Fruit fly (Drosophila melanogaster) whole organism, pupa: ENCODE results near the gene CG7632.

ENCODE experiments used
- CG10348 ChIP-seq: fragments of 200-800 bp; sonication (Bioruptor generic); IDR thresholded peaks from 2 replicates; pipeline ENCODE4 v1.3.6; 2022; ENCODE audit warnings: missing biosample characterization, missing genetic modification characterization
- CG12605 ChIP-seq: fragments of 200-800 bp; sonication (Bioruptor generic); IDR thresholded peaks from 2 replicates; pipeline ENCODE4 v1.3.6; 2022; ENCODE audit warnings: missing biosample characterization, missing genetic modification characterization
- CG13204 ChIP-seq: fragments of 200-800 bp; sonication (Bioruptor generic); optimal IDR thresholded peaks from 2 replicates; lab custom pipeline; 2018; ENCODE audit warnings: missing biosample characterization, mild to moderate bottlenecking, missing genetic modification characterization, moderate library complexity
- CG14655 ChIP-seq: fragments of 200-800 bp; sonication (Bioruptor generic); optimal IDR thresholded peaks from 3 replicates; lab custom pipeline; 2017; ENCODE audit warnings: mild to moderate bottlenecking, missing biosample characterization, missing genetic modification reagents, missing genetic modification characterization
- CG15710 ChIP-seq: fragments of 200-800 bp; sonication (Bioruptor generic); optimal IDR thresholded peaks from 2 replicates; lab custom pipeline; 2018; ENCODE audit warnings: missing biosample characterization, mild to moderate bottlenecking, missing genetic modification characterization, moderate library complexity
- CG17806 ChIP-seq: fragments of 200-800 bp; sonication (Bioruptor generic); optimal IDR thresholded peaks from 2 replicates; lab custom pipeline; 2018; ENCODE audit warnings: missing biosample characterization, mild to moderate bottlenecking, missing genetic modification characterization, moderate library complexity
- CG32121 ChIP-seq: fragments of 200-800 bp; sonication (Bioruptor generic); IDR thresholded peaks from 2 replicates; pipeline ENCODE4 v1.3.6; 2022; ENCODE audit warnings: missing biosample characterization, missing genetic modification characterization
- CG34367 ChIP-seq: fragments of 200-800 bp; sonication (Bioruptor generic); optimal IDR thresholded peaks from 2 replicates; lab custom pipeline; 2018; ENCODE audit warnings: missing biosample characterization, mild to moderate bottlenecking, missing genetic modification characterization
- CG4496 ChIP-seq: fragments of 200-800 bp; sonication (Bioruptor generic); IDR thresholded peaks from 3 replicates; pipeline ENCODE4 v1.3.6; 2022; ENCODE audit warnings: missing biosample characterization, missing genetic modification characterization
- CG8159 ChIP-seq: fragments of 200-800 bp; sonication (Bioruptor generic); optimal IDR thresholded peaks from 3 replicates; lab custom pipeline; 2018; ENCODE audit warnings: missing biosample characterization, mild to moderate bottlenecking, missing genetic modification characterization, moderate library complexity
- CG8301 ChIP-seq: fragments of 200-800 bp; sonication (Bioruptor generic); optimal IDR thresholded peaks from 2 replicates; lab custom pipeline; 2018; ENCODE audit warnings: missing biosample characterization, mild to moderate bottlenecking, missing genetic modification characterization
- CG9948 ChIP-seq: fragments of 200-800 bp; sonication (Bioruptor generic); optimal IDR thresholded peaks from 2 replicates; lab custom pipeline; 2018; ENCODE audit warnings: missing biosample characterization, mild to moderate bottlenecking, missing genetic modification characterization, moderate library complexity
- D1 ChIP-seq: fragments of 200-800 bp; sonication (Bioruptor generic); optimal IDR thresholded peaks from 2 replicates; lab custom pipeline; 2018; ENCODE audit warnings: missing biosample characterization, mild to moderate bottlenecking, missing genetic modification characterization, moderate library complexity
- EcR ChIP-seq: fragments of 200-800 bp; sonication (Bioruptor generic); optimal IDR thresholded peaks from 3 replicates; lab custom pipeline; 2019; ENCODE audit warnings: missing biosample characterization, missing genetic modification characterization, mild to moderate bottlenecking, moderate library complexity, missing genetic modification reagents
- Ets98B ChIP-seq: fragments of 200-800 bp; sonication (Bioruptor generic); IDR thresholded peaks from 2 replicates; pipeline ENCODE4 v1.3.6; 2022; ENCODE audit warnings: missing biosample characterization, missing genetic modification characterization
- Pif1A ChIP-seq: fragments of 200-800 bp; sonication (Bioruptor generic); optimal IDR thresholded peaks from 3 replicates; lab custom pipeline; 2016; ENCODE audit warnings: missing biosample characterization, missing genetic modification characterization
- Pif1B ChIP-seq: fragments of 200-800 bp; sonication (Bioruptor generic); optimal IDR thresholded peaks from 3 replicates; lab custom pipeline; 2016; ENCODE audit warnings: missing biosample characterization, missing genetic modification characterization
- Snoo ChIP-seq: fragments of 200-800 bp; sonication (Bioruptor generic); optimal IDR thresholded peaks from 3 replicates; lab custom pipeline; 2017; ENCODE audit warnings: missing biosample characterization, mild to moderate bottlenecking, missing genetic modification characterization, inconsistent platforms
- fd96Ca ChIP-seq: fragments of 200-800 bp; sonication (Bioruptor generic); IDR thresholded peaks from 3 replicates; pipeline ENCODE4 v1.3.6; 2022; ENCODE audit warnings: missing biosample characterization, missing genetic modification characterization
- gl ChIP-seq: fragments of 200-800 bp; sonication (Bioruptor generic); optimal IDR thresholded peaks from 2 replicates; lab custom pipeline; 2018; ENCODE audit warnings: missing biosample characterization, mild to moderate bottlenecking, missing genetic modification characterization
- rn ChIP-seq: fragments of 200-800 bp; sonication (Bioruptor generic); IDR thresholded peaks from 2 replicates; pipeline ENCODE4 v1.3.6; 2022; ENCODE audit warnings: missing biosample characterization, missing genetic modification characterization

Gene CG7632

dm6 chr3L:21319957-21320356, 15.5 kb downstream of the CG7632 start:
- TF ChIP-seq CG34367 (tag; lab: Kevin White, UChicago): no peak
- no peak for TF ChIP-seq gl
- TF ChIP-seq CG32121 (GFP tag; lab: Robert Waterston, UW): no peak
- TF ChIP-seq CG12605 (GFP tag; lab: Robert Waterston, UW): no peak
- no peak for TF ChIP-seq CG14655 (GFP tag; lab: Kevin White, UChicago)
- TF ChIP-seq CG8301 (tag; lab: Kevin White, UChicago): no peak
- no peak for TF ChIP-seq Pif1B (GFP tag; lab: Kevin White, UChicago)
- no peak for TF ChIP-seq CG15710 (tag; lab: Kevin White, UChicago)
- no peak for TF ChIP-seq Ets98B (GFP tag; lab: Robert Waterston, UW)
- TF ChIP-seq CG4496 (GFP tag; lab: Robert Waterston, UW): no peak
- no peak for TF ChIP-seq CG9948 (tag; lab: Kevin White, UChicago)
- no peak for TF ChIP-seq CG10348 (GFP tag; lab: Robert Waterston, UW)
- no peak for TF ChIP-seq EcR (GFP tag; lab: Kevin White, UChicago)
- TF ChIP-seq Snoo (tag; lab: Kevin White, UChicago): no peak
- TF ChIP-seq CG17806 (tag; lab: Kevin White, UChicago): no peak
- TF ChIP-seq fd96Ca (GFP tag; lab: Robert Waterston, UW): no peak
- no peak for TF ChIP-seq CG8159 (tag; lab: Kevin White, UChicago)
- TF ChIP-seq Pif1A (GFP tag; lab: Kevin White, UChicago): no peak
- no peak for TF ChIP-seq CG13204 (GFP tag; lab: Kevin White, UChicago)
- TF ChIP-seq D1: no peak

dm6 chr3L:21321807-21322503, 17.5 kb downstream of the CG7632 start:
- TF ChIP-seq CG32121 (GFP tag; lab: Robert Waterston, UW): no peak
- TF ChIP-seq Pif1B (GFP tag; lab: Kevin White, UChicago): peak; percentile 5
- TF ChIP-seq fd96Ca (GFP tag; lab: Robert Waterston, UW): no peak
- peak; percentile 62 for TF ChIP-seq Pif1A (GFP tag; lab: Kevin White, UChicago)
- peak; percentile 36 for TF ChIP-seq CG34367 (tag; lab: Kevin White, UChicago)
- peak; percentile 70 for TF ChIP-seq CG8159 (tag; lab: Kevin White, UChicago)

- TF ChIP-seq Ets98B (GFP tag; lab: Robert Waterston, UW) (no peak), gl (no peak), CG4496 (GFP tag; lab: Robert Waterston, UW) (no peak), CG32121 (GFP tag; lab: Robert Waterston, UW) (no peak)
Measured at dm6 chr3L:21324724-21325123, 20.2 kb downstream of the CG7632 start.

dm6 chr3L:21334999-21335631, 30.6 kb downstream of the CG7632 start, which contains the start of gene Tsr1:
Gene Tsr1, plus strand, starts transcription at chr3L:21335215.
- TF ChIP-seq CG4496 (GFP tag; lab: Robert Waterston, UW): no peak
- no peak for TF ChIP-seq CG34367 (tag; lab: Kevin White, UChicago)
- TF ChIP-seq CG8159 (tag; lab: Kevin White, UChicago): no peak
- no peak for TF ChIP-seq rn (GFP tag; lab: Robert Waterston, UW)
- no peak for TF ChIP-seq CG17806 (tag; lab: Kevin White, UChicago)
- TF ChIP-seq CG14655 (GFP tag; lab: Kevin White, UChicago): no peak
- no peak for TF ChIP-seq gl
- no peak for TF ChIP-seq Snoo (tag; lab: Kevin White, UChicago)
- no peak for TF ChIP-seq CG32121 (GFP tag; lab: Robert Waterston, UW)
- TF ChIP-seq Pif1A (GFP tag; lab: Kevin White, UChicago): no peak
- no peak for TF ChIP-seq Ets98B (GFP tag; lab: Robert Waterston, UW)
- no peak for TF ChIP-seq CG8301 (tag; lab: Kevin White, UChicago)
- TF ChIP-seq CG12605 (GFP tag; lab: Robert Waterston, UW): no peak
- no peak for TF ChIP-seq CG10348 (GFP tag; lab: Robert Waterston, UW)
- no peak for TF ChIP-seq Pif1B (GFP tag; lab: Kevin White, UChicago)

dm6 chr3L:21342592-21342991, 38.1 kb downstream of the CG7632 start:
- TF ChIP-seq CG8301 (tag; lab: Kevin White, UChicago): no peak
- peak; percentile 77 for TF ChIP-seq EcR (GFP tag; lab: Kevin White, UChicago)

- TF ChIP-seq fd96Ca (GFP tag; lab: Robert Waterston, UW): peak; percentile 66; the same call in 1 of the 3 replicates
- TF ChIP-seq CG12605 (GFP tag; lab: Robert Waterston, UW): peak; percentile 47; the same call in 1 of the 2 replicates
- peak; percentile 56; the same call in 2 of the 3 replicates for TF ChIP-seq CG4496 (GFP tag; lab: Robert Waterston, UW)
- peak; percentile 70 for TF ChIP-seq CG32121 (GFP tag; lab: Robert Waterston, UW)
- TF ChIP-seq CG8301 (tag; lab: Kevin White, UChicago): no peak
- no peak for TF ChIP-seq rn (GFP tag; lab: Robert Waterston, UW)
- no peak for TF ChIP-seq CG10348 (GFP tag; lab: Robert Waterston, UW)
- TF ChIP-seq CG13204 (GFP tag; lab: Kevin White, UChicago): no peak
- peak; percentile 59; the same call in 1 of the 2 replicates for TF ChIP-seq Ets98B (GFP tag; lab: Robert Waterston, UW)
- TF ChIP-seq EcR (GFP tag; lab: Kevin White, UChicago): peak; percentile 8
- no peak for TF ChIP-seq Pif1B (GFP tag; lab: Kevin White, UChicago)
- TF ChIP-seq Snoo (tag; lab: Kevin White, UChicago): no peak
Measured at dm6 chr3L:21343254-21344083, 39.0 kb downstream of the CG7632 start, which contains the start of the genes Tbc1d8-9 and CG32436. Gene Tbc1d8-9, minus strand, starts transcription at chr3L:21343716. Gene CG32436, plus strand, starts transcription at chr3L:21344033.
